Worm (Caenorhabditis elegans): ENCODE measurements around the gene lig-4.

lig-4 gene

ce11 chrIII:7531385-7531784 is 10.1 kb downstream of the lig-4 start:
- no peak for TF ChIP-seq ztf-3 (GFP tag; optimal IDR thresholded peaks at IDR 0.05)

- TF ChIP-seq K12H6.12 (tag; optimal IDR thresholded peaks at IDR 0.05) (no peak), let-526 (GFP tag; IDR thresholded peaks at IDR 0.05) (no peak), lin-40 (tag; optimal IDR thresholded peaks at IDR 0.05) (no peak), atf-7 (tag; optimal IDR thresholded peaks at IDR 0.05) (no peak), cebp-2 (GFP tag; IDR thresholded peaks at IDR 0.05) (no peak), ztf-25 (GFP tag; IDR thresholded peaks at IDR 0.05) (no peak), sdz-38 (tag; optimal IDR thresholded peaks at IDR 0.05) (no peak), nhr-27 (tag; optimal IDR thresholded peaks at IDR 0.05) (no peak)
Observed at ce11 chrIII:7533012-7533411, 11.7 kb downstream of the lig-4 start.

- no peak for TF ChIP-seq unc-62 (GFP tag; optimal IDR thresholded peaks at IDR 0.05)
- TF ChIP-seq lsl-1 (GFP tag; optimal IDR thresholded peaks at IDR 0.05): no peak
- no peak for TF ChIP-seq nhr-120 (GFP tag; IDR thresholded peaks at IDR 0.05)
- TF ChIP-seq cebp-1 (GFP tag; IDR thresholded peaks at IDR 0.05): no peak
- no peak for TF ChIP-seq cebp-1 (tag; optimal IDR thresholded peaks at IDR 0.05)
- TF ChIP-seq xnd-1 (tag; optimal IDR thresholded peaks at IDR 0.05): no peak
- no peak for TF ChIP-seq mcd-1 (GFP tag; IDR thresholded peaks at IDR 0.05)
- TF ChIP-seq F23B12.7 (tag; optimal IDR thresholded peaks at IDR 0.05; ENCODE audit: insufficient read depth): no peak
- no peak for TF ChIP-seq mel-28 (tag; optimal IDR thresholded peaks at IDR 0.05; ENCODE audit: borderline replicate concordance)
- no peak for TF ChIP-seq nfya-1 (tag; optimal IDR thresholded peaks at IDR 0.05; ENCODE audit: borderline replicate concordance, insufficient read depth)
- TF ChIP-seq hlh-12 (tag; optimal IDR thresholded peaks at IDR 0.05): no peak
- TF ChIP-seq pha-4 (tag; optimal IDR thresholded peaks at IDR 0.05): no peak
- TF ChIP-seq snpc-1.1 (tag; optimal IDR thresholded peaks at IDR 0.05; ENCODE audit: insufficient read depth): no peak
- no peak for TF ChIP-seq F57A8.1 (GFP tag; optimal IDR thresholded peaks at IDR 0.05)
- no peak for TF ChIP-seq hlh-26 (GFP tag; conservative IDR thresholded peaks at IDR 0.05)
- no peak for TF ChIP-seq ztf-3 (GFP tag; optimal IDR thresholded peaks at IDR 0.05)
- TF ChIP-seq rcor-1 (GFP tag; IDR thresholded peaks at IDR 0.05): no peak
- TF ChIP-seq lin-40 (tag; optimal IDR thresholded peaks at IDR 0.05): no peak
- no peak for TF ChIP-seq K12H6.12 (tag; optimal IDR thresholded peaks at IDR 0.05)
Observed at ce11 chrIII:7534648-7535047, 13.4 kb downstream of the lig-4 start.

ce11 chrIII:7535347-7535746 is 14.1 kb downstream of the lig-4 start:
- TF ChIP-seq F22D6.2 (tag; optimal IDR thresholded peaks at IDR 0.05) (no peak), madf-6 (GFP tag; IDR thresholded peaks at IDR 0.05) (no peak), die-1 (tag; optimal IDR thresholded peaks at IDR 0.05) (no peak), ekl-4 (GFP tag; IDR thresholded peaks at IDR 0.05) (no peak), cebp-2 (GFP tag; IDR thresholded peaks at IDR 0.05) (no peak), atf-7 (tag; optimal IDR thresholded peaks at IDR 0.05) (no peak), D2030.7 (GFP tag; IDR thresholded peaks at IDR 0.05) (no peak), ceh-100 (GFP tag; IDR thresholded peaks at IDR 0.05) (no peak), snpc-1.3 (tag; optimal IDR thresholded peaks at IDR 0.05; ENCODE audit: insufficient read depth) (no peak), nfyb-1 (GFP tag; IDR thresholded peaks at IDR 0.05) (no peak), ZK185.1 (tag; optimal IDR thresholded peaks at IDR 0.05; ENCODE audit: poor library complexity, severe bottlenecking) (no peak), F23B12.7 (tag; optimal IDR thresholded peaks at IDR 0.05; ENCODE audit: insufficient read depth) (no peak), dpff-1 (tag; optimal IDR thresholded peaks at IDR 0.05) (no peak), sdz-38 (tag; optimal IDR thresholded peaks at IDR 0.05) (no peak), ztf-6 (GFP tag; IDR thresholded peaks at IDR 0.05) (no peak), hlh-12 (tag; optimal IDR thresholded peaks at IDR 0.05) (no peak), nfya-2 (GFP tag; IDR thresholded peaks at IDR 0.05) (no peak), ceh-58 (GFP tag; IDR thresholded peaks at IDR 0.05) (no peak)
